Worm (Caenorhabditis elegans): ENCODE measurements around the gene ZK377.15.

The ZK377.15 gene

ce11 chrX:3443526-3443925 is 22.2 kb downstream of the ZK377.15 start, which contains the start of gene ZK813.2:
Gene ZK813.2, plus strand, starts transcription at chrX:3443826.
- TF ChIP-seq nhr-237 (tag; optimal IDR thresholded peaks at IDR 0.05), result no peak
- no peak for TF ChIP-seq daf-12 (tag; optimal IDR thresholded peaks at IDR 0.05)
- TF ChIP-seq lin-39 (tag; optimal IDR thresholded peaks at IDR 0.05), result no peak
- TF ChIP-seq nhr-25 (tag; optimal IDR thresholded peaks at IDR 0.05), result no peak

ce11 chrX:3441539-3441938 is 24.1 kb downstream of the ZK377.15 start, which contains the start of gene ZK813.3:
Gene ZK813.3, plus strand, starts transcription at chrX:3441839.
- TF ChIP-seq ztf-4 (tag; optimal IDR thresholded peaks at IDR 0.05) (no peak), R02D3.7 (tag; optimal IDR thresholded peaks at IDR 0.05) (no peak), unc-39 (tag; optimal IDR thresholded peaks at IDR 0.05) (no peak)

ce11 chrX:3440308-3440707 is 25.4 kb downstream of the ZK377.15 start:
- TF ChIP-seq unc-39 (tag; optimal IDR thresholded peaks at IDR 0.05) (no peak), lin-39 (tag; optimal IDR thresholded peaks at IDR 0.05) (peak; percentile 59)

ce11 chrX:3439823-3440222 is 25.9 kb downstream of the ZK377.15 start:
- TF ChIP-seq lin-39 (tag; optimal IDR thresholded peaks at IDR 0.05), result no peak
- TF ChIP-seq nhr-76 (tag; optimal IDR thresholded peaks at IDR 0.05), result no peak
- no peak for TF ChIP-seq nhr-25 (tag; optimal IDR thresholded peaks at IDR 0.05)
- no peak for TF ChIP-seq nfya-1 (tag; optimal IDR thresholded peaks at IDR 0.05; ENCODE audit: insufficient read depth)
- TF ChIP-seq ceh-9 (tag; optimal IDR thresholded peaks at IDR 0.05), result no peak
- TF ChIP-seq tbx-2 (tag; optimal IDR thresholded peaks at IDR 0.05), result no peak
- no peak for TF ChIP-seq daf-12 (tag; optimal IDR thresholded peaks at IDR 0.05)
- no peak for TF ChIP-seq ceh-16 (tag; optimal IDR thresholded peaks at IDR 0.05)
- no peak for TF ChIP-seq ZK546.5 (tag; optimal IDR thresholded peaks at IDR 0.05)
- no peak for TF ChIP-seq ama-1 (optimal IDR thresholded peaks at IDR 0.05)
- no peak for TF ChIP-seq pqm-1 (tag; optimal IDR thresholded peaks at IDR 0.05)
- TF ChIP-seq nhr-23 (tag; optimal IDR thresholded peaks at IDR 0.05), result no peak
- TF ChIP-seq aly-2 (tag; optimal IDR thresholded peaks at IDR 0.05), result no peak
- TF ChIP-seq ztf-11 (tag; optimal IDR thresholded peaks at IDR 0.05), result no peak
- no peak for TF ChIP-seq nhr-43 (tag; optimal IDR thresholded peaks at IDR 0.05; ENCODE audit: poor library complexity, severe bottlenecking)

ce11 chrX:3430020-3430419 is 35.7 kb downstream of the ZK377.15 start, which contains the start of gene ZK813.4:
Gene ZK813.4, minus strand, starts transcription at chrX:3430120.
- TF ChIP-seq elt-1 (tag; optimal IDR thresholded peaks at IDR 0.05) (no peak), elt-3 (tag; optimal IDR thresholded peaks at IDR 0.05) (no peak), aly-2 (tag; optimal IDR thresholded peaks at IDR 0.05) (no peak), ceh-16 (tag; optimal IDR thresholded peaks at IDR 0.05) (no peak), skn-1 (tag; optimal IDR thresholded peaks at IDR 0.05) (no peak), tbx-2 (tag; optimal IDR thresholded peaks at IDR 0.05) (no peak), mml-1 (tag; optimal IDR thresholded peaks at IDR 0.05) (no peak), nhr-25 (tag; optimal IDR thresholded peaks at IDR 0.05) (no peak), jun-1 (tag; optimal IDR thresholded peaks at IDR 0.05) (no peak)

ce11 chrX:3429122-3429521 is 36.6 kb downstream of the ZK377.15 start:
- TF ChIP-seq skn-1 (tag; optimal IDR thresholded peaks at IDR 0.05) (no peak), fkh-10 (GFP tag; optimal IDR thresholded peaks at IDR 0.05) (peak; percentile 35)

ce11 chrX:3424516-3424915 is 41.2 kb downstream of the ZK377.15 start, which contains the start of gene ZK813.6:
Gene ZK813.6, plus strand, starts transcription at chrX:3424816.
- no peak for TF ChIP-seq eor-1 (tag; optimal IDR thresholded peaks at IDR 0.05)
- no peak for TF ChIP-seq elt-1 (tag; optimal IDR thresholded peaks at IDR 0.05)
- no peak for TF ChIP-seq ama-1 (optimal IDR thresholded peaks at IDR 0.05)
- TF ChIP-seq nhr-77 (tag; optimal IDR thresholded peaks at IDR 0.05), result no peak

ce11 chrX:3419084-3419483 is 46.6 kb downstream of the ZK377.15 start, which contains the start of gene C04F6.7:
Gene C04F6.7, minus strand, starts transcription at chrX:3419184.
- TF ChIP-seq elt-2 (tag; optimal IDR thresholded peaks at IDR 0.05) (no peak), ceh-82 (tag; optimal IDR thresholded peaks at IDR 0.05) (no peak), nfya-1 (tag; optimal IDR thresholded peaks at IDR 0.05; ENCODE audit: insufficient read depth) (no peak), nhr-43 (tag; optimal IDR thresholded peaks at IDR 0.05; ENCODE audit: poor library complexity, severe bottlenecking) (no peak), nhr-25 (tag; optimal IDR thresholded peaks at IDR 0.05) (no peak)
